Fruit fly (Drosophila melanogaster): ENCODE measurements around the gene Prm.

- TF ChIP-seq h (optimal IDR thresholded peaks at IDR 0.05) (no peak), Sin3A (optimal IDR thresholded peaks at IDR 0.05) (no peak), insv (optimal IDR thresholded peaks at IDR 0.05) (no peak), Myc (optimal IDR thresholded peaks at IDR 0.05) (no peak)
Observed at dm6 chr3L:8729565-8729964, 15.5 kb downstream of the Prm start, which contains the start of gene Cp19.

All from Kc167 (cell line).